Worm (Caenorhabditis elegans): ENCODE measurements around the gene F08D12.15.

Gene F08D12.15

ce11 chrII:2805566-2805965, 39.1 kb downstream of the F08D12.15 start:
- TF ChIP-seq hlh-26 (GFP tag; conservative IDR thresholded peaks at IDR 0.05) = no peak
- no peak for TF ChIP-seq ztf-3 (GFP tag; optimal IDR thresholded peaks at IDR 0.05)
- no peak for TF ChIP-seq lin-26 (GFP tag; IDR thresholded peaks at IDR 0.05)
- TF ChIP-seq cebp-1 (GFP tag; IDR thresholded peaks at IDR 0.05) = no peak
- no peak for TF ChIP-seq cebp-1 (tag; optimal IDR thresholded peaks at IDR 0.05)
- no peak for TF ChIP-seq repo-1 (tag; optimal IDR thresholded peaks at IDR 0.05)
- TF ChIP-seq K11D2.4 (GFP tag; IDR thresholded peaks at IDR 0.05) = no peak

ce11 chrII:2807674-2808206, 41.3 kb downstream of the F08D12.15 start, which contains the start of gene K12H6.12:
K12H6.12 (plus strand) TSS chrII:2808156.
- TF ChIP-seq sdz-38 (tag; optimal IDR thresholded peaks at IDR 0.05) = no peak
- no peak for TF ChIP-seq dox-1 (GFP tag; IDR thresholded peaks at IDR 0.05)
- 0 out of 2 replicates have a peak, but pooled peaks have one; percentile 43 for TF ChIP-seq zfh-2 (GFP tag; conservative IDR thresholded peaks at IDR 0.05)
- TF ChIP-seq snpc-1.1 (tag; optimal IDR thresholded peaks at IDR 0.05; ENCODE audit: insufficient read depth) = no peak
- TF ChIP-seq hmg-1.2 (GFP tag; IDR thresholded peaks at IDR 0.05) = peak; percentile 80
- no peak for TF ChIP-seq attf-3 (GFP tag; conservative IDR thresholded peaks at IDR 0.05)
- TF ChIP-seq bed-1 (GFP tag; IDR thresholded peaks at IDR 0.05) = no peak
- no peak for TF ChIP-seq ceh-58 (GFP tag; IDR thresholded peaks at IDR 0.05)
- TF ChIP-seq madf-6 (GFP tag; IDR thresholded peaks at IDR 0.05) = no peak
- TF ChIP-seq nfya-1 (tag; optimal IDR thresholded peaks at IDR 0.05; ENCODE audit: borderline replicate concordance, insufficient read depth) = no peak
- no peak for TF ChIP-seq F52B5.7 (tag; optimal IDR thresholded peaks at IDR 0.05)

- TF ChIP-seq mcd-1 (GFP tag; IDR thresholded peaks at IDR 0.05) (0 out of 2 replicates have a peak, but pooled peaks have one; percentile 14), xnd-1 (tag; optimal IDR thresholded peaks at IDR 0.05) (peak; percentile 85), sptf-2 (GFP tag; optimal IDR thresholded peaks at IDR 0.05) (no peak), madf-6 (GFP tag; IDR thresholded peaks at IDR 0.05) (peak; percentile 86), T26A5.8 (tag; optimal IDR thresholded peaks at IDR 0.05) (no peak), lsl-1 (GFP tag; optimal IDR thresholded peaks at IDR 0.05) (peak; percentile 94), efl-1 (GFP tag; optimal IDR thresholded peaks at IDR 0.05) (peak; percentile 12), snpc-1.3 (tag; optimal IDR thresholded peaks at IDR 0.05; ENCODE audit: insufficient read depth) (peak; percentile 28), madf-8 (GFP tag; conservative IDR thresholded peaks at IDR 0.05) (peak; percentile 48; the same call in 1 of the 2 replicates)
These were observed 48.6 kb downstream of the F08D12.15 start for ce11 chrII:2815017-2815416.

ce11 chrII:2815444-2815843, 49.0 kb downstream of the F08D12.15 start, which contains the start of gene K12H6.2:
K12H6.2 (minus strand) TSS chrII:2815544.
- no peak for TF ChIP-seq aptf-2 (GFP tag; conservative IDR thresholded peaks at IDR 0.05)
- no peak for TF ChIP-seq ztf-3 (GFP tag; optimal IDR thresholded peaks at IDR 0.05)
- TF ChIP-seq egl-44 (GFP tag; IDR thresholded peaks at IDR 0.05) = no peak
- no peak for TF ChIP-seq fkh-3 (tag; optimal IDR thresholded peaks at IDR 0.05)
- no peak for TF ChIP-seq B0019.2 (GFP tag; conservative IDR thresholded peaks at IDR 0.05)
- TF ChIP-seq ztf-28 (GFP tag; IDR thresholded peaks at IDR 0.05) = no peak
- no peak for TF ChIP-seq ztf-6 (GFP tag; IDR thresholded peaks at IDR 0.05)

ce11 chrII:2816676-2817075, 50.2 kb downstream of the F08D12.15 start, which contains the start of gene set-13:
set-13 (plus strand) TSS chrII:2816976.
- TF ChIP-seq lin-26 (GFP tag; IDR thresholded peaks at IDR 0.05) (no peak), aptf-2 (GFP tag; conservative IDR thresholded peaks at IDR 0.05) (no peak), hmg-20 (GFP tag; IDR thresholded peaks at IDR 0.05) (no peak), T26A5.8 (tag; optimal IDR thresholded peaks at IDR 0.05) (no peak), attf-3 (GFP tag; conservative IDR thresholded peaks at IDR 0.05) (no peak), ztf-3 (GFP tag; optimal IDR thresholded peaks at IDR 0.05) (no peak), tlf-1 (GFP tag; optimal IDR thresholded peaks at IDR 0.05) (no peak), ceh-79 (tag; optimal IDR thresholded peaks at IDR 0.05) (no peak), efl-1 (GFP tag; optimal IDR thresholded peaks at IDR 0.05) (no peak), F39B2.1 (GFP tag; IDR thresholded peaks at IDR 0.05) (no peak), Y53G8AR.9 (GFP tag; conservative IDR thresholded peaks at IDR 0.05) (no peak), B0035.1 (tag; optimal IDR thresholded peaks at IDR 0.05) (no peak), B0019.2 (GFP tag; conservative IDR thresholded peaks at IDR 0.05) (no peak), fkh-3 (tag; optimal IDR thresholded peaks at IDR 0.05) (no peak), nhr-27 (tag; optimal IDR thresholded peaks at IDR 0.05) (no peak), snpc-1.1 (tag; optimal IDR thresholded peaks at IDR 0.05; ENCODE audit: insufficient read depth) (no peak), ztf-22 (GFP tag; optimal IDR thresholded peaks at IDR 0.05) (no peak), madf-8 (GFP tag; conservative IDR thresholded peaks at IDR 0.05) (no peak)

All from whole organism, young adult.